Worm (Caenorhabditis elegans): ENCODE results near the gene F08F1.3.

The F08F1.3 gene

DNA sequence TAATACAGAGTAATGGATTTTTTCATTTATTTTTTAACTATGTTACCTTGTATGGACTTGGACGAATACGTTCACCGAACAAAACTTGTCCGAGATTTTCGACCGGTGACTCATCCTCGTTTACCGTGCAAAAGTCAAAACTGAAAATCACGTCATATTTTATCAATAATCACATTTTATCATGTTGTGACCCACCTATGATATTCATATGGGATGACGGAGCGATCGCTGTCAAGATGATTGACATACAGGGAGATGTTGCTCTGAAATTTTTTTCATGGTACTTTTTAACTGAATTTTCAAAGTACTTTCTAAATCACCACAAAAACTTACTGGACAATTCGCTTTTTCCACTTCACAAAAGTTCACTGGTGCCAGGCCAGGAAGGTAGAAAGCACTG lies 7.0 kb upstream of the F08F1.3 start:
- TF ChIP-seq eyg-1 (tag; optimal IDR thresholded peaks at IDR 0.05) (no peak), sox-4 (tag; optimal IDR thresholded peaks at IDR 0.05) (no peak), rnt-1 (tag; optimal IDR thresholded peaks at IDR 0.05) (no peak), tbx-2 (tag; optimal IDR thresholded peaks at IDR 0.05) (no peak)

DNA sequence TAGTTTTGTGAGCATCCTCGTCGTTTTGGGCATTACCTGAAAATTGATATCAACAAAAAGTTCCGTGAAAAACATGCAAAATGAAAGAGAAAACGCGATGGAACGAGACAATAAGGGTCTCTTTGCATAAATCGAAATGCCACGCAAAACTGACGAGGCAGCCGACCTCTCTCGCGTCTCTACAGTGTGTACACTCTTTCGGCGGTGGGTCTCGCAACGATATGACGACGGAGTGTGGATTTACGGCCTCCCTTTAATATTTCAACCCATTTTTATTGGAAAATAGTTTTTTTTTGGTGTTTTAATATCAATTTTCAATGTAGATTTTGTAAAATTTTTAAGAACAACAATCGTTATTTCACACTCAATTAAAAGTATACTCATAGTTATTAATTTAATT lies 6.6 kb upstream of the F08F1.3 start, which contains the start of gene tag-123:
Gene tag-123, minus strand, starts transcription at position 36 of the 400 bp plus-strand sequence.
- peak; percentile 24 for TF ChIP-seq tbx-2 (tag; optimal IDR thresholded peaks at IDR 0.05)
- TF ChIP-seq fax-1 (tag; optimal IDR thresholded peaks at IDR 0.05) = no peak
- TF ChIP-seq ceh-24 (tag; optimal IDR thresholded peaks at IDR 0.05) = no peak
- TF ChIP-seq nfya-1 (tag; optimal IDR thresholded peaks at IDR 0.05) = peak; percentile 41
- TF ChIP-seq C08G9.2 (tag; optimal IDR thresholded peaks at IDR 0.05) = no peak
- no peak for TF ChIP-seq ceh-2 (tag; optimal IDR thresholded peaks at IDR 0.05)
- no peak for TF ChIP-seq lim-6 (tag; optimal IDR thresholded peaks at IDR 0.05)
- TF ChIP-seq ceh-31 (tag; optimal IDR thresholded peaks at IDR 0.05) = peak; percentile 31

DNA sequence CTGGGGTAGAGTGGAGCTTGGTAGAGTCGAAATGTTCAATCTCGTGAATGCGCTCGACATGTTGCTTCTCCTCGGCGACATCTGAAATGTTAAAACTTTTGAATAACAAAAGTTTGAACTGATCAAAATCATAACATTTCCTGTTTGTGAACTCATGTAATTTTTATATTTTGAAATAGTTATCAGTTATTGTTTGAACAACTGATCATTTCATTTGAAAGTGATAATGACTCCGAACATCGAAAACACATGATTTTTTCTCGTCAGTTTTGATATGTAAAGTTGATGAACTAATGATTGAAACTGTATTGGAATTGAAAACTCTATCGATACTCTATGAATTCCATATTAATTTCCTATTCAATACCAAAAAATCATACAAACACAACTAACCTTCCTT lies 5.4 kb upstream of the F08F1.3 start:
- TF ChIP-seq elt-4 (tag; optimal IDR thresholded peaks at IDR 0.05) (no peak), ztf-16 (tag; optimal IDR thresholded peaks at IDR 0.05) (no peak), pag-3 (tag; optimal IDR thresholded peaks at IDR 0.05; ENCODE audit: borderline replicate concordance) (no peak), ceh-19 (GFP tag; optimal IDR thresholded peaks at IDR 0.05) (no peak), hlh-8 (tag; optimal IDR thresholded peaks at IDR 0.05) (no peak), tbx-7 (tag; optimal IDR thresholded peaks at IDR 0.05) (no peak), unc-3 (GFP tag; conservative IDR thresholded peaks at IDR 0.05) (no peak), unc-3 (tag; optimal IDR thresholded peaks at IDR 0.05) (no peak), pha-2 (tag; optimal IDR thresholded peaks at IDR 0.05) (no peak), elt-2 (tag; optimal IDR thresholded peaks at IDR 0.05) (no peak), fkh-10 (GFP tag; optimal IDR thresholded peaks at IDR 0.05) (no peak), ceh-30 (tag; optimal IDR thresholded peaks at IDR 0.05) (no peak), K02D7.2 (tag; optimal IDR thresholded peaks at IDR 0.05) (no peak)

DNA sequence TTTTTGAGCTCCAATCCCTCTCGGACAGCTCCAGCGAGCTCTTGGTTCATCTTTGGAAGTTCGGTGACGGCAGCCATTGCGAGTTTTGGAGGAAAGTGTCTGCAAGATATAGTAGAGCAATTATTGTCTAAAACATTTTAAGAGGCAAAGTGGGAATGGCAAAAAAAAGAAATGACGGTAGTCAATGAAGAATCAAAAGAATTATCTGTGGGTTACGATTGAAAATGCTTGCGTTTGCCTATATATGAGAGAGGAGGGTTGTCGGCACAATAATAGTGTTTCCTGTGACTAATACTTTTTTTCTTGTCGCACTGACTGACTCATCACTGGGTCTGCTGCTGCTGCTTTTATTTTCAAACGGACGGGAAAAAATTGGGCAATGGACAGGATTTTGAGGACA lies 5.0 kb upstream of the F08F1.3 start, which contains the start of gene tth-1:
Gene tth-1, minus strand, starts transcription at position 101 of the 400 bp plus-strand sequence.
- TF ChIP-seq K09A11.1 (tag; optimal IDR thresholded peaks at IDR 0.05; ENCODE audit: insufficient read depth) = no peak
- no peak for TF ChIP-seq unc-86 (tag; optimal IDR thresholded peaks at IDR 0.05)
- no peak for TF ChIP-seq ceh-6 (GFP tag; optimal IDR thresholded peaks at IDR 0.05)
- TF ChIP-seq pha-4 (tag; optimal IDR thresholded peaks at IDR 0.05) = no peak
- TF ChIP-seq nfya-1 (tag; optimal IDR thresholded peaks at IDR 0.05) = no peak
- TF ChIP-seq pax-1 (tag; optimal IDR thresholded peaks at IDR 0.05) = no peak
- TF ChIP-seq ceh-2 (tag; optimal IDR thresholded peaks at IDR 0.05) = no peak
- no peak for TF ChIP-seq rnt-1 (tag; optimal IDR thresholded peaks at IDR 0.05)
- TF ChIP-seq sdc-2 (tag; optimal IDR thresholded peaks at IDR 0.05) = no peak
- no peak for TF ChIP-seq ceh-31 (tag; optimal IDR thresholded peaks at IDR 0.05)
- TF ChIP-seq npax-4 (tag; optimal IDR thresholded peaks at IDR 0.05) = no peak

DNA sequence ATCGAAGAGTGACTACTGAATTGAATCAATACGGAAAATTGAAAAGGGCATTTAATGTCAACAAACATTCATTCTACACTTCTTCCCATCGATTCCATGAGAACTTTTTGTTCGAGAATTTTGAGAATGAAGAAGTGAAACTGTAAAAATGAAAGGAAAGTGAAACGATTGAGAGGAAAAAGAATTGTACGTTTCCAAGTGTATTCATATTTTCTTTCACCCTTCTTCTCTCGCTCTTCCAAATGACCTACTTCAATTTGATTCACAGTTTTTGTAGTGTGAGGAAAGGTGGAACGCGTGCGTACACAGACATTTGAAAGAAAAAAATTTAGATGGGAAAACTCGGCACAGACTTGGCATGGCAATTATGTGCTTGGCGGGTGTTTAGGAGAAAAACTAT lies 4.4 kb upstream of the F08F1.3 start:
- TF ChIP-seq hlh-6 (tag; optimal IDR thresholded peaks at IDR 0.05) (no peak), K09A11.1 (tag; optimal IDR thresholded peaks at IDR 0.05; ENCODE audit: insufficient read depth) (no peak), pha-2 (tag; optimal IDR thresholded peaks at IDR 0.05) (no peak), ceh-34 (tag; optimal IDR thresholded peaks at IDR 0.05) (no peak), hlh-15 (tag; optimal IDR thresholded peaks at IDR 0.05) (no peak)
